Worm (Caenorhabditis elegans) whole organism, mixed stage, embryonic: ENCODE results near the gene lgc-54.
A peak's percentile ranks its signal among the peaks of the same experiment; 100 is the strongest.

Source experiments
- M03D4.4 ChIP-seq: sonication (generic microtip); optimal IDR thresholded peaks from 2 replicates; lab custom pipeline; 2017; ENCODE audit warnings: mild to moderate bottlenecking, missing genetic modification characterization, missing compliant biosample characterization
- bed-3 ChIP-seq: fragments of 200-800 bp; sonication (Bioruptor generic); optimal IDR thresholded peaks from 3 replicates; lab custom pipeline; 2018; ENCODE audit warnings: mild to moderate bottlenecking, missing genetic modification characterization, moderate library complexity, missing compliant biosample characterization
- blmp-1 ChIP-seq: fragments of 150-350 bp; optimal IDR thresholded peaks from 2 replicates; lab custom pipeline; 2014; ENCODE audit warnings: missing biosample characterization, missing genetic modification characterization
- ceh-39 ChIP-seq: fragments of 150-350 bp; optimal IDR thresholded peaks from 2 replicates; lab custom pipeline; 2014; ENCODE audit warnings: missing biosample characterization, missing genetic modification characterization
- ceh-43 ChIP-seq: fragments of 200-800 bp; sonication (Bioruptor generic); optimal IDR thresholded peaks from 2 replicates; lab custom pipeline; 2018; ENCODE audit warnings: mild to moderate bottlenecking, missing genetic modification characterization, moderate library complexity, missing compliant biosample characterization
- ceh-83 ChIP-seq: fragments of 200-800 bp; sonication (Bioruptor generic); optimal IDR thresholded peaks from 2 replicates; lab custom pipeline; 2018; ENCODE audit warnings: mild to moderate bottlenecking, missing genetic modification characterization, missing compliant biosample characterization
- ces-1 ChIP-seq: fragments of 150-350 bp; optimal IDR thresholded peaks from 2 replicates; lab custom pipeline; 2014; ENCODE audit warnings: missing biosample characterization, missing genetic modification reagents, missing genetic modification characterization
- cnd-1 ChIP-seq: fragments of 200-800 bp; sonication (Bioruptor generic); optimal IDR thresholded peaks from 2 replicates; lab custom pipeline; 2018; ENCODE audit warnings: mild to moderate bottlenecking, missing genetic modification characterization, missing compliant biosample characterization
- drap-1 ChIP-seq: fragments of 200-800 bp; sonication (Bioruptor generic); optimal IDR thresholded peaks from 3 replicates; lab custom pipeline; 2018; ENCODE audit warnings: mild to moderate bottlenecking, missing genetic modification characterization, missing compliant biosample characterization
- elt-1 ChIP-seq: sonication (generic microtip); optimal IDR thresholded peaks from 2 replicates; lab custom pipeline; 2017; ENCODE audit warnings: missing genetic modification characterization, mild to moderate bottlenecking, missing compliant biosample characterization, antibody characterized with exemption, moderate library complexity, borderline replicate concordance; ENCODE audit not compliant: insufficient read depth
- elt-3 ChIP-seq: fragments of 150-350 bp; optimal IDR thresholded peaks from 2 replicates; lab custom pipeline; 2014; ENCODE audit warnings: missing biosample characterization, missing genetic modification characterization
- flh-1 ChIP-seq: fragments of 200-800 bp; sonication (Bioruptor generic); optimal IDR thresholded peaks from 2 replicates; lab custom pipeline; 2018; ENCODE audit warnings: mild to moderate bottlenecking, missing genetic modification characterization, moderate library complexity, missing compliant biosample characterization
- ham-2 ChIP-seq: fragments of 200-800 bp; sonication (Bioruptor generic); optimal IDR thresholded peaks from 2 replicates; lab custom pipeline; 2018; ENCODE audit warnings: mild to moderate bottlenecking, missing genetic modification characterization, missing compliant biosample characterization
- hlh-1 ChIP-seq: fragments of 150-350 bp; optimal IDR thresholded peaks from 2 replicates; lab custom pipeline; 2014; ENCODE audit warnings: missing biosample characterization, missing genetic modification reagents, missing genetic modification characterization
- lin-13 ChIP-seq: fragments of 150-350 bp; optimal IDR thresholded peaks from 2 replicates; lab custom pipeline; 2014; ENCODE audit warnings: missing biosample characterization, missing genetic modification characterization
- lin-32 ChIP-seq: fragments of 200-800 bp; sonication (Bioruptor generic); optimal IDR thresholded peaks from 2 replicates; lab custom pipeline; 2018; ENCODE audit warnings: mild to moderate bottlenecking, missing genetic modification characterization, missing compliant biosample characterization
- lsy-2 ChIP-seq: fragments of 150-350 bp; optimal IDR thresholded peaks from 2 replicates; lab custom pipeline; 2014; ENCODE audit warnings: missing biosample characterization, missing genetic modification characterization
- mab-5 ChIP-seq: fragments of 150-350 bp; optimal IDR thresholded peaks from 2 replicates; lab custom pipeline; 2014; ENCODE audit warnings: missing biosample characterization, missing genetic modification characterization
- mep-1 ChIP-seq: fragments of 150-350 bp; optimal IDR thresholded peaks from 2 replicates; lab custom pipeline; 2017; ENCODE audit warnings: missing biosample characterization, missing genetic modification reagents, missing genetic modification characterization, inconsistent platforms
- mls-2 ChIP-seq: sonication (generic microtip); optimal IDR thresholded peaks from 2 replicates; lab custom pipeline; 2016; ENCODE audit warnings: mild to moderate bottlenecking, missing genetic modification characterization, moderate library complexity, missing compliant biosample characterization
- nhr-12 ChIP-seq: fragments of 150-350 bp; optimal IDR thresholded peaks from 2 replicates; lab custom pipeline; 2014; ENCODE audit warnings: missing biosample characterization, missing genetic modification characterization
- nhr-2 ChIP-seq: fragments of 150-350 bp; optimal IDR thresholded peaks from 2 replicates; lab custom pipeline; 2014; ENCODE audit warnings: missing biosample characterization, missing genetic modification characterization
- nhr-237 ChIP-seq: fragments of 150-350 bp; optimal IDR thresholded peaks from 2 replicates; lab custom pipeline; 2014; ENCODE audit warnings: missing biosample characterization, missing genetic modification characterization
- nhr-28 ChIP-seq: fragments of 150-350 bp; optimal IDR thresholded peaks from 2 replicates; lab custom pipeline; 2014; ENCODE audit warnings: missing biosample characterization, missing genetic modification characterization
- nhr-76 ChIP-seq: sonication (generic microtip); optimal IDR thresholded peaks from 2 replicates; lab custom pipeline; 2017; ENCODE audit warnings: missing biosample characterization, missing genetic modification characterization
- pha-4 ChIP-seq: fragments of 150-350 bp; optimal IDR thresholded peaks from 2 replicates; lab custom pipeline; 2018; ENCODE audit warnings: missing biosample characterization, missing genetic modification reagents, missing genetic modification characterization
- sem-2 ChIP-seq: fragments of 200-800 bp; sonication (Bioruptor generic); optimal IDR thresholded peaks from 2 replicates; lab custom pipeline; 2018; ENCODE audit warnings: mild to moderate bottlenecking, missing genetic modification characterization, missing compliant biosample characterization
- snpc-4 ChIP-seq: fragments of 150-350 bp; optimal IDR thresholded peaks from 2 replicates; lab custom pipeline; 2014; ENCODE audit warnings: missing biosample characterization, missing genetic modification characterization
- sptf-1 ChIP-seq: sonication (generic microtip); optimal IDR thresholded peaks from 2 replicates; lab custom pipeline; 2017; ENCODE audit warnings: mild to moderate bottlenecking, missing genetic modification characterization, moderate library complexity, missing compliant biosample characterization
- tbx-8 ChIP-seq: fragments of 200-800 bp; sonication (Bioruptor generic); optimal IDR thresholded peaks from 2 replicates; lab custom pipeline; 2018; ENCODE audit warnings: mild to moderate bottlenecking, missing genetic modification characterization, moderate library complexity, missing compliant biosample characterization
- unc-120 ChIP-seq: sonication (generic microtip); optimal IDR thresholded peaks from 2 replicates; lab custom pipeline; 2017; ENCODE audit warnings: missing genetic modification characterization, missing compliant biosample characterization; ENCODE audit not compliant: poor library complexity, severe bottlenecking
- unc-39 ChIP-seq: fragments of 150-350 bp; optimal IDR thresholded peaks from 2 replicates; lab custom pipeline; 2014; ENCODE audit warnings: missing biosample characterization, missing genetic modification characterization
- unc-62 ChIP-seq: fragments of 150-350 bp; optimal IDR thresholded peaks from 2 replicates; lab custom pipeline; 2014; ENCODE audit warnings: missing biosample characterization, missing genetic modification reagents, missing genetic modification characterization
- zip-8 ChIP-seq: fragments of 150-350 bp; optimal IDR thresholded peaks from 2 replicates; lab custom pipeline; 2014; ENCODE audit warnings: missing biosample characterization, missing genetic modification characterization
- ztf-11 ChIP-seq: fragments of 150-350 bp; optimal IDR thresholded peaks from 2 replicates; lab custom pipeline; 2014; ENCODE audit warnings: missing biosample characterization, missing genetic modification characterization

lgc-54 gene

ce11 chrV:6882452-6882939, 36.1 kb upstream of the lgc-54 start:
- TF ChIP-seq nhr-237 (no peak), ces-1 (GFP tag; lab: Kevin White, UChicago) (peak; percentile 63)
- TF ChIP-seq, all 35 proteins: peak for 1

ce11 chrV:6881735-6882134, 35.3 kb upstream of the lgc-54 start:
- TF ChIP-seq ham-2 = no peak
- TF ChIP-seq blmp-1 = no peak
- no peak for TF ChIP-seq ceh-83
- no peak for TF ChIP-seq nhr-28 (tag; lab: Kevin White, UChicago)
- no peak for TF ChIP-seq mep-1 (tag; lab: Kevin White, UChicago)
- TF ChIP-seq lin-32 (GFP tag; lab: Kevin White, UChicago) = no peak
- TF ChIP-seq, all 35 proteins: peak for 0

ce11 chrV:6881038-6881437, 34.6 kb upstream of the lgc-54 start, which contains the start of gene unc-70:
Gene unc-70, plus strand, starts transcription at chrV:6881338.
- TF ChIP-seq unc-120 (tag; lab: Kevin White, UChicago) (no peak), sem-2 (no peak), ztf-11 (tag; lab: Kevin White, UChicago) (no peak), unc-62 (GFP tag; lab: Kevin White, UChicago) (no peak), ces-1 (GFP tag; lab: Kevin White, UChicago) (no peak), sptf-1 (tag; lab: Kevin White, UChicago) (no peak), ceh-83 (no peak), nhr-12 (tag; lab: Kevin White, UChicago) (no peak), M03D4.4 (tag; lab: Kevin White, UChicago) (no peak), mep-1 (tag; lab: Kevin White, UChicago) (no peak), lin-13 (tag; lab: Kevin White, UChicago) (no peak), lin-32 (GFP tag; lab: Kevin White, UChicago) (no peak), drap-1 (GFP tag; lab: Kevin White, UChicago) (no peak), elt-1 (no peak), nhr-2 (no peak), nhr-28 (tag; lab: Kevin White, UChicago) (no peak), flh-1 (no peak), ceh-39 (tag; lab: Kevin White, UChicago) (no peak), ceh-43 (no peak)

- TF ChIP-seq M03D4.4 (tag; lab: Kevin White, UChicago) (peak; percentile 30), zip-8 (tag; lab: Kevin White, UChicago) (no peak), elt-1 (no peak), sptf-1 (tag; lab: Kevin White, UChicago) (peak; percentile 49), mep-1 (tag; lab: Kevin White, UChicago) (no peak), unc-120 (tag; lab: Kevin White, UChicago) (peak; percentile 35), ces-1 (GFP tag; lab: Kevin White, UChicago) (peak; percentile 57), unc-39 (tag; lab: Kevin White, UChicago) (no peak), cnd-1 (tag; lab: Kevin White, UChicago) (peak; percentile 20), lin-13 (tag; lab: Kevin White, UChicago) (no peak), drap-1 (GFP tag; lab: Kevin White, UChicago) (peak; percentile 33), mls-2 (tag; lab: Kevin White, UChicago) (peak; percentile 78)
Measured at ce11 chrV:6880623-6881022, 34.2 kb upstream of the lgc-54 start.

- peak; percentile 86 for TF ChIP-seq mls-2 (tag; lab: Kevin White, UChicago)
- no peak for TF ChIP-seq nhr-12 (tag; lab: Kevin White, UChicago)
- no peak for TF ChIP-seq bed-3 (GFP tag; lab: Kevin White, UChicago)
- TF ChIP-seq sptf-1 (tag; lab: Kevin White, UChicago) = peak; percentile 69
- peak; percentile 76 for TF ChIP-seq drap-1 (GFP tag; lab: Kevin White, UChicago)
- TF ChIP-seq mab-5 (tag; lab: Kevin White, UChicago) = no peak
- peak; percentile 78 for TF ChIP-seq nhr-2
- peak; percentile 90 for TF ChIP-seq unc-120 (tag; lab: Kevin White, UChicago)
- TF ChIP-seq snpc-4 (tag; lab: Kevin White, UChicago) = no peak
- TF ChIP-seq unc-39 (tag; lab: Kevin White, UChicago) = peak; percentile 65
- peak; percentile 22 for TF ChIP-seq lin-32 (GFP tag; lab: Kevin White, UChicago)
- TF ChIP-seq ceh-39 (tag; lab: Kevin White, UChicago) = peak; percentile 34
- TF ChIP-seq elt-1 = no peak
- peak; percentile 33 for TF ChIP-seq M03D4.4 (tag; lab: Kevin White, UChicago)
- TF ChIP-seq lin-13 (tag; lab: Kevin White, UChicago) = peak; percentile 20
- no peak for TF ChIP-seq blmp-1
- TF ChIP-seq ham-2 = peak; percentile 80
- TF ChIP-seq nhr-28 (tag; lab: Kevin White, UChicago) = no peak
- no peak for TF ChIP-seq elt-3 (tag; lab: Kevin White, UChicago)
- peak; percentile 52 for TF ChIP-seq ces-1 (GFP tag; lab: Kevin White, UChicago)
- TF ChIP-seq ceh-43 = peak; percentile 33
- no peak for TF ChIP-seq tbx-8 (GFP tag; lab: Kevin White, UChicago)
- TF ChIP-seq pha-4 (tag; lab: Kevin White, UChicago) = peak; percentile 69
- TF ChIP-seq sem-2 = no peak
- peak; percentile 15 for TF ChIP-seq ztf-11 (tag; lab: Kevin White, UChicago)
- peak; percentile 55 for TF ChIP-seq lsy-2 (tag; lab: Kevin White, UChicago)
- TF ChIP-seq mep-1 (tag; lab: Kevin White, UChicago) = peak; percentile 62
- TF ChIP-seq nhr-237 = peak; percentile 43
- peak; percentile 80 for TF ChIP-seq unc-62 (GFP tag; lab: Kevin White, UChicago)
- TF ChIP-seq nhr-76 = no peak
- TF ChIP-seq cnd-1 (tag; lab: Kevin White, UChicago) = peak; percentile 70
- no peak for TF ChIP-seq flh-1
- no peak for TF ChIP-seq zip-8 (tag; lab: Kevin White, UChicago)
- TF ChIP-seq hlh-1 (tag; lab: Kevin White, UChicago) = peak; percentile 61
- peak; percentile 53 for TF ChIP-seq ceh-83
Measured at ce11 chrV:6879490-6879889, 33.1 kb upstream of the lgc-54 start.
